Worm (Caenorhabditis elegans) whole organism, midembryonic: ENCODE results near the gene acs-15.

Experiments
- T22C8.4 ChIP-seq: fragments of 200-800 bp; sonication (Bioruptor generic); IDR thresholded peaks from 2 replicates; pipeline ENCODE4 v1.3.6; 2022; ENCODE audit warnings: missing genetic modification characterization, missing compliant biosample characterization
- cog-1 ChIP-seq: sonication (generic microtip); optimal IDR thresholded peaks from 2 replicates; lab custom pipeline; 2016; ENCODE audit warnings: missing genetic modification characterization, missing compliant biosample characterization
- flt-1 ChIP-seq: fragments of 200-800 bp; sonication (Bioruptor generic); IDR thresholded peaks from 2 replicates; pipeline ENCODE4 v1.3.6; 2022; ENCODE audit warnings: missing genetic modification characterization, missing compliant biosample characterization
- klf-2 ChIP-seq: fragments of 200-800 bp; sonication (Bioruptor generic); conservative IDR thresholded peaks from 2 replicates; pipeline ENCODE4 v1.3.6; 2022; ENCODE audit warnings: missing genetic modification reagents, missing genetic modification characterization, missing compliant biosample characterization
- med-1 ChIP-seq: sonication (generic microtip); optimal IDR thresholded peaks from 2 replicates; lab custom pipeline; 2017; ENCODE audit warnings: missing genetic modification characterization, mild to moderate bottlenecking, missing compliant biosample characterization, antibody characterized with exemption, missing genetic modification reagents; ENCODE audit not compliant: insufficient read depth
- ref-1 ChIP-seq: fragments of 200-800 bp; sonication (Bioruptor generic); conservative IDR thresholded peaks from 2 replicates; pipeline ENCODE4 v1.3.6; 2022; ENCODE audit warnings: missing genetic modification reagents, missing genetic modification characterization, missing compliant biosample characterization
- tab-1 ChIP-seq: fragments of 200-800 bp; sonication (Bioruptor generic); IDR thresholded peaks from 2 replicates; pipeline ENCODE4 v1.3.6; 2022; ENCODE audit warnings: missing genetic modification characterization, missing compliant biosample characterization
- ztf-23 ChIP-seq: fragments of 200-800 bp; sonication (Bioruptor generic); IDR thresholded peaks from 2 replicates; pipeline ENCODE4 v1.3.6; 2022; ENCODE audit warnings: missing genetic modification reagents, missing genetic modification characterization, missing compliant biosample characterization
- ztf-29 ChIP-seq: fragments of 200-800 bp; sonication (Bioruptor generic); IDR thresholded peaks from 2 replicates; pipeline ENCODE4 v1.3.6; 2022; ENCODE audit warnings: missing genetic modification reagents, missing genetic modification characterization, missing compliant biosample characterization

- TF ChIP-seq T22C8.4 (GFP tag; lab: Robert Waterston, UW) (no peak), med-1 (no peak), flt-1 (GFP tag; lab: Robert Waterston, UW) (no peak), tab-1 (GFP tag; lab: Robert Waterston, UW) (no peak), ztf-23 (GFP tag; lab: Robert Waterston, UW) (no peak), klf-2 (GFP tag; lab: Robert Waterston, UW) (no peak), cog-1 (no peak), ztf-29 (GFP tag; lab: Robert Waterston, UW) (no peak), ref-1 (GFP tag; lab: Robert Waterston, UW) (no peak)
Measured at ce11 chrII:938549-938948, 5.7 kb downstream of the acs-15 start, which contains the start of gene R07C3.3.
